Fruit fly (Drosophila melanogaster): ENCODE measurements around the gene CG32069.

CG32069 gene

dm6 chr3L:11020058-11020457 lies 42.4 kb downstream of the CG32069 start:
- TF ChIP-seq pdm3 (GFP tag; optimal IDR thresholded peaks at IDR 0.05) (no peak), spab (GFP tag; optimal IDR thresholded peaks at IDR 0.05) (no peak), Gug (GFP tag; IDR thresholded peaks at IDR 0.05) (no peak), eg (GFP tag; IDR thresholded peaks at IDR 0.05) (no peak), CG9139 (GFP tag; optimal IDR thresholded peaks at IDR 0.05) (no peak), Sox102F (GFP tag; optimal IDR thresholded peaks at IDR 0.05) (no peak), CG1621 (tag; optimal IDR thresholded peaks at IDR 0.05) (no peak), Ets96B (tag; optimal IDR thresholded peaks at IDR 0.05) (no peak), fd59A (GFP tag; optimal IDR thresholded peaks at IDR 0.05) (no peak), achi (GFP tag; optimal IDR thresholded peaks at IDR 0.05) (no peak), CG16779 (tag; optimal IDR thresholded peaks at IDR 0.05) (no peak), Hr38 (GFP tag; optimal IDR thresholded peaks at IDR 0.05) (no peak), CG11294 (GFP tag; IDR thresholded peaks at IDR 0.05) (no peak), CG6854 (GFP tag; optimal IDR thresholded peaks at IDR 0.05) (no peak), dsx (GFP tag; optimal IDR thresholded peaks at IDR 0.05; ENCODE audit: poor library complexity, severe bottlenecking) (no peak), CG34406 (GFP tag; optimal IDR thresholded peaks at IDR 0.05) (no peak), fd85E (GFP tag; optimal IDR thresholded peaks at IDR 0.05) (no peak)

dm6 chr3L:11015203-11015602 lies 47.2 kb downstream of the CG32069 start:
- no peak for TF ChIP-seq CG6808 (GFP tag; optimal IDR thresholded peaks at IDR 0.05)
- no peak for TF ChIP-seq dac (GFP tag; optimal IDR thresholded peaks at IDR 0.05)
- TF ChIP-seq Ets21C (GFP tag; optimal IDR thresholded peaks at IDR 0.05): no peak
- no peak for TF ChIP-seq CG11294 (GFP tag; IDR thresholded peaks at IDR 0.05)
- TF ChIP-seq Eip93F (GFP tag; optimal IDR thresholded peaks at IDR 0.05): no peak
- TF ChIP-seq Hr38 (GFP tag; optimal IDR thresholded peaks at IDR 0.05): no peak
- TF ChIP-seq Gug (GFP tag; IDR thresholded peaks at IDR 0.05): no peak
- no peak for TF ChIP-seq CG6163 (GFP tag; IDR thresholded peaks at IDR 0.05)
- TF ChIP-seq Smox (GFP tag; optimal IDR thresholded peaks at IDR 0.05): no peak
- TF ChIP-seq acj6 (GFP tag; optimal IDR thresholded peaks at IDR 0.05): no peak
- no peak for TF ChIP-seq CG4318 (GFP tag; optimal IDR thresholded peaks at IDR 0.05)
- TF ChIP-seq CG6276 (GFP tag; optimal IDR thresholded peaks at IDR 0.05): no peak
- no peak for TF ChIP-seq fd85E (GFP tag; optimal IDR thresholded peaks at IDR 0.05)
- TF ChIP-seq ss (GFP tag; optimal IDR thresholded peaks at IDR 0.05): no peak
- TF ChIP-seq CG11902 (GFP tag; optimal IDR thresholded peaks at IDR 0.05): no peak
- no peak for TF ChIP-seq CG8119 (GFP tag; IDR thresholded peaks at IDR 0.05)

Data from whole organism, prepupa.